Worm (Caenorhabditis elegans): ENCODE data around the gene Y41D4B.17.
A peak's percentile ranks its signal among the peaks of the same experiment; 100 is the strongest.

The Y41D4B.17 gene

ce11 chrIV:1595802-1596201 lies 35.9 kb downstream of the Y41D4B.17 start, which contains the start of gene npp-8 (continued):
- TF ChIP-seq nhr-6 (tag; optimal IDR thresholded peaks at IDR 0.05) (peak; percentile 62), nhr-25 (tag; optimal IDR thresholded peaks at IDR 0.05) (peak; percentile 89), skn-1 (tag; optimal IDR thresholded peaks at IDR 0.05) (peak; percentile 6), gmeb-1 (tag; optimal IDR thresholded peaks at IDR 0.05) (peak; percentile 78), lsy-2 (tag; optimal IDR thresholded peaks at IDR 0.05) (peak; percentile 80 to 89), elt-1 (tag; optimal IDR thresholded peaks at IDR 0.05) (no peak), C34F6.9 (tag; optimal IDR thresholded peaks at IDR 0.05) (peak; percentile 74), lin-13 (GFP tag; optimal IDR thresholded peaks at IDR 0.05) (peak; percentile 94), egl-27 (tag; optimal IDR thresholded peaks at IDR 0.05) (peak; percentile 23), sma-3 (GFP tag; optimal IDR thresholded peaks at IDR 0.05) (peak; percentile 90), mab-5 (tag; optimal IDR thresholded peaks at IDR 0.05) (peak; percentile 89), nhr-77 (tag; optimal IDR thresholded peaks at IDR 0.05) (peak; percentile 32), peb-1 (tag; optimal IDR thresholded peaks at IDR 0.05) (no peak), alr-1 (tag; optimal IDR thresholded peaks at IDR 0.05) (no peak), lin-11 (tag; optimal IDR thresholded peaks at IDR 0.05) (peak; percentile 86), unc-39 (tag; optimal IDR thresholded peaks at IDR 0.05) (no peak), Y55F3AM.14 (GFP tag; optimal IDR thresholded peaks at IDR 0.05) (peak; percentile 38), unc-55 (GFP tag; optimal IDR thresholded peaks at IDR 0.05) (peak; percentile 95), lin-39 (tag; optimal IDR thresholded peaks at IDR 0.05) (no peak), ceh-82 (tag; optimal IDR thresholded peaks at IDR 0.05) (peak; percentile 44), ceh-16 (tag; optimal IDR thresholded peaks at IDR 0.05) (no peak)

ce11 chrIV:1597018-1597417 lies 37.1 kb downstream of the Y41D4B.17 start, which contains the start of gene ced-2:
Gene ced-2 (plus strand): TSS chrIV:1597318.
- TF ChIP-seq dmd-4 (tag; optimal IDR thresholded peaks at IDR 0.05) (no peak), sma-9 (GFP tag; optimal IDR thresholded peaks at IDR 0.05) (no peak), sma-9 (tag; optimal IDR thresholded peaks at IDR 0.05) (no peak), ztf-4 (tag; optimal IDR thresholded peaks at IDR 0.05) (no peak), ceh-16 (tag; optimal IDR thresholded peaks at IDR 0.05) (no peak), egl-27 (tag; optimal IDR thresholded peaks at IDR 0.05) (no peak), sma-3 (GFP tag; optimal IDR thresholded peaks at IDR 0.05) (no peak), peb-1 (tag; optimal IDR thresholded peaks at IDR 0.05) (no peak), Y55F3AM.14 (GFP tag; optimal IDR thresholded peaks at IDR 0.05) (no peak), ztf-1 (GFP tag; conservative IDR thresholded peaks at IDR 0.05) (no peak), elt-1 (tag; optimal IDR thresholded peaks at IDR 0.05) (no peak), nhr-25 (tag; optimal IDR thresholded peaks at IDR 0.05) (no peak), lsy-2 (tag; optimal IDR thresholded peaks at IDR 0.05) (no peak), nhr-77 (tag; optimal IDR thresholded peaks at IDR 0.05) (no peak), ceh-82 (tag; optimal IDR thresholded peaks at IDR 0.05) (no peak), unc-55 (GFP tag; optimal IDR thresholded peaks at IDR 0.05) (no peak), mab-5 (tag; optimal IDR thresholded peaks at IDR 0.05) (no peak), ama-1 (optimal IDR thresholded peaks at IDR 0.05) (no peak), nhr-21 (tag; optimal IDR thresholded peaks at IDR 0.05) (no peak), nhr-129 (tag; optimal IDR thresholded peaks at IDR 0.05) (no peak)

ce11 chrIV:1600784-1601183 lies 40.9 kb downstream of the Y41D4B.17 start:
- TF ChIP-seq Y55F3AM.14 (GFP tag; optimal IDR thresholded peaks at IDR 0.05) (no peak), ama-1 (optimal IDR thresholded peaks at IDR 0.05) (no peak), elt-3 (tag; optimal IDR thresholded peaks at IDR 0.05) (no peak), ztf-1 (GFP tag; conservative IDR thresholded peaks at IDR 0.05) (no peak), lin-11 (tag; optimal IDR thresholded peaks at IDR 0.05) (no peak), nhr-25 (tag; optimal IDR thresholded peaks at IDR 0.05) (no peak), nhr-12 (tag; optimal IDR thresholded peaks at IDR 0.05) (no peak), lsy-2 (tag; optimal IDR thresholded peaks at IDR 0.05) (no peak), nhr-129 (tag; optimal IDR thresholded peaks at IDR 0.05) (no peak), ZK546.5 (tag; optimal IDR thresholded peaks at IDR 0.05) (no peak), ceh-82 (tag; optimal IDR thresholded peaks at IDR 0.05) (no peak), crh-2 (tag; optimal IDR thresholded peaks at IDR 0.05) (no peak), nhr-11 (tag; optimal IDR thresholded peaks at IDR 0.05) (no peak), dmd-4 (tag; optimal IDR thresholded peaks at IDR 0.05) (no peak), lin-13 (GFP tag; optimal IDR thresholded peaks at IDR 0.05) (no peak), gmeb-1 (tag; optimal IDR thresholded peaks at IDR 0.05) (no peak)

ce11 chrIV:1601357-1601756 lies 41.5 kb downstream of the Y41D4B.17 start, which contains the start of gene set-23:
Gene set-23 (plus strand): TSS chrIV:1601657.
- no peak for TF ChIP-seq egl-27 (tag; optimal IDR thresholded peaks at IDR 0.05)
- no peak for TF ChIP-seq ama-1 (optimal IDR thresholded peaks at IDR 0.05)
- TF ChIP-seq nhr-237 (tag; optimal IDR thresholded peaks at IDR 0.05) = no peak
- no peak for TF ChIP-seq R02D3.7 (tag; optimal IDR thresholded peaks at IDR 0.05)
- no peak for TF ChIP-seq ZK546.5 (tag; optimal IDR thresholded peaks at IDR 0.05)
- no peak for TF ChIP-seq nhr-77 (tag; optimal IDR thresholded peaks at IDR 0.05)
- no peak for TF ChIP-seq nhr-21 (tag; optimal IDR thresholded peaks at IDR 0.05)
- TF ChIP-seq nhr-6 (tag; optimal IDR thresholded peaks at IDR 0.05) = no peak
- no peak for TF ChIP-seq unc-55 (GFP tag; optimal IDR thresholded peaks at IDR 0.05)
- no peak for TF ChIP-seq F13H6.1 (tag; optimal IDR thresholded peaks at IDR 0.05)
- no peak for TF ChIP-seq gmeb-1 (tag; optimal IDR thresholded peaks at IDR 0.05)
- no peak for TF ChIP-seq ztf-4 (tag; optimal IDR thresholded peaks at IDR 0.05)
- no peak for TF ChIP-seq lsy-2 (tag; optimal IDR thresholded peaks at IDR 0.05)
- TF ChIP-seq alr-1 (tag; optimal IDR thresholded peaks at IDR 0.05) = no peak
- TF ChIP-seq nhr-129 (tag; optimal IDR thresholded peaks at IDR 0.05) = no peak
- no peak for TF ChIP-seq zag-1 (tag; optimal IDR thresholded peaks at IDR 0.05)
- no peak for TF ChIP-seq nhr-25 (tag; optimal IDR thresholded peaks at IDR 0.05)
- no peak for TF ChIP-seq sma-3 (GFP tag; optimal IDR thresholded peaks at IDR 0.05)
- no peak for TF ChIP-seq sma-9 (GFP tag; optimal IDR thresholded peaks at IDR 0.05)
- TF ChIP-seq sma-9 (tag; optimal IDR thresholded peaks at IDR 0.05) = no peak

Measured in whole organism, L2 larva.